Worm (Caenorhabditis elegans): ENCODE data around the gene nlf-1.

The nlf-1 gene

ce11 chrX:1010627-1011452, 6.5 kb downstream of the nlf-1 start (continued):
- 0 out of 2 replicates have a peak, but pooled peaks have one; percentile 40 for TF ChIP-seq D1046.2 (GFP tag; IDR thresholded peaks at IDR 0.05)
- TF ChIP-seq mep-1 (tag; optimal IDR thresholded peaks at IDR 0.05) = peak; percentile 33
- no peak for TF ChIP-seq lim-7 (GFP tag; IDR thresholded peaks at IDR 0.05)
- TF ChIP-seq nhr-41 (GFP tag; IDR thresholded peaks at IDR 0.05) = no peak
- TF ChIP-seq mxl-2 (GFP tag; conservative IDR thresholded peaks at IDR 0.05) = peak; percentile 26; the same call in 1 of the 2 replicates
- TF ChIP-seq gei-8 (GFP tag; optimal IDR thresholded peaks at IDR 0.05) = peak; percentile 3
- TF ChIP-seq zip-11 (GFP tag; IDR thresholded peaks at IDR 0.05) = no peak
- TF ChIP-seq spr-3 (GFP tag; optimal IDR thresholded peaks at IDR 0.05) = peak; percentile 15
- TF ChIP-seq lin-29 (GFP tag; IDR thresholded peaks at IDR 0.05) = no peak
- TF ChIP-seq hif-1 (tag; optimal IDR thresholded peaks at IDR 0.05) = no peak
- TF ChIP-seq aly-2 (tag; optimal IDR thresholded peaks at IDR 0.05) = no peak
- peak; percentile 64; the same call in 1 of the 2 replicates for TF ChIP-seq pha-4 (GFP tag; IDR thresholded peaks at IDR 0.05)
- no peak for TF ChIP-seq pha-4 (tag; optimal IDR thresholded peaks at IDR 0.05)
- peak; percentile 39; the same call in 1 of the 2 replicates for TF ChIP-seq lin-38 (GFP tag; IDR thresholded peaks at IDR 0.05)
- peak; percentile 42; the same call in 1 of the 2 replicates for TF ChIP-seq mdt-29 (GFP tag; IDR thresholded peaks at IDR 0.05)
- TF ChIP-seq unc-39 (tag; optimal IDR thresholded peaks at IDR 0.05) = no peak
- no peak for TF ChIP-seq fkh-10 (GFP tag; optimal IDR thresholded peaks at IDR 0.05)
- TF ChIP-seq zfp-2 (tag; optimal IDR thresholded peaks at IDR 0.05) = no peak
- 0 out of 2 replicates have a peak, but pooled peaks have one; percentile 11 for TF ChIP-seq ZK337.2 (GFP tag; IDR thresholded peaks at IDR 0.05)
- peak; percentile 92 for TF ChIP-seq dve-1 (tag; optimal IDR thresholded peaks at IDR 0.05; ENCODE audit: insufficient read depth)
- TF ChIP-seq madf-9 (GFP tag; conservative IDR thresholded peaks at IDR 0.05) = peak; percentile 40; the same call in 1 of the 2 replicates
- TF ChIP-seq snpc-1.2 (GFP tag; IDR thresholded peaks at IDR 0.05) = peak; percentile 55
- TF ChIP-seq nhr-25 (tag; optimal IDR thresholded peaks at IDR 0.05; ENCODE audit: borderline replicate concordance, insufficient read depth) = no peak

ce11 chrX:1009512-1009911, 7.9 kb downstream of the nlf-1 start:
- no peak for TF ChIP-seq lsy-2 (tag; optimal IDR thresholded peaks at IDR 0.05)
- no peak for TF ChIP-seq unc-39 (tag; optimal IDR thresholded peaks at IDR 0.05)
- no peak for TF ChIP-seq madf-9 (GFP tag; conservative IDR thresholded peaks at IDR 0.05)
- TF ChIP-seq zip-2 (tag; optimal IDR thresholded peaks at IDR 0.05) = no peak
- no peak for TF ChIP-seq daf-16 (GFP tag; optimal IDR thresholded peaks at IDR 0.05)
- no peak for TF ChIP-seq daf-16 (tag; optimal IDR thresholded peaks at IDR 0.05)
- peak; percentile 45 for TF ChIP-seq hlh-11 (tag; optimal IDR thresholded peaks at IDR 0.05)
- no peak for TF ChIP-seq nhr-111 (GFP tag; optimal IDR thresholded peaks at IDR 0.05)
- no peak for TF ChIP-seq ztf-7 (tag; optimal IDR thresholded peaks at IDR 0.05)
- TF ChIP-seq aly-2 (tag; optimal IDR thresholded peaks at IDR 0.05) = no peak
- TF ChIP-seq hlh-30 (tag; optimal IDR thresholded peaks at IDR 0.05; ENCODE audit: insufficient read depth) = peak; percentile 59
- TF ChIP-seq jun-1 (tag; optimal IDR thresholded peaks at IDR 0.05) = no peak
- peak in 1 of 2 experiments; percentile 72 for TF ChIP-seq unc-62 (GFP tag; optimal IDR thresholded peaks at IDR 0.05 in 1 of 2)
- TF ChIP-seq unc-62 (tag; optimal IDR thresholded peaks at IDR 0.05) = no peak
- TF ChIP-seq fos-1 (tag; optimal IDR thresholded peaks at IDR 0.05) = no peak
- no peak for TF ChIP-seq Y105C5A.15 (GFP tag; IDR thresholded peaks at IDR 0.05)
- TF ChIP-seq nhr-42 (GFP tag; IDR thresholded peaks at IDR 0.05) = no peak
- TF ChIP-seq F10B5.3 (tag; optimal IDR thresholded peaks at IDR 0.05) = no peak
- TF ChIP-seq daf-8 (GFP tag; IDR thresholded peaks at IDR 0.05) = no peak
- TF ChIP-seq ceh-44 (GFP tag; IDR thresholded peaks at IDR 0.05) = no peak
- no peak for TF ChIP-seq mxl-3 (GFP tag; optimal IDR thresholded peaks at IDR 0.05)
- no peak for TF ChIP-seq madf-5 (GFP tag; IDR thresholded peaks at IDR 0.05)
- no peak for TF ChIP-seq ces-1 (GFP tag; optimal IDR thresholded peaks at IDR 0.05)
- no peak for TF ChIP-seq hmg-1.1 (GFP tag; IDR thresholded peaks at IDR 0.05)
- no peak for TF ChIP-seq Y5F2A.4 (GFP tag; optimal IDR thresholded peaks at IDR 0.05)
- peak; percentile 65 for TF ChIP-seq dmd-6 (GFP tag; IDR thresholded peaks at IDR 0.05)
- no peak for TF ChIP-seq sdz-12 (GFP tag; optimal IDR thresholded peaks at IDR 0.05)
- TF ChIP-seq nhr-48 (tag; optimal IDR thresholded peaks at IDR 0.05) = peak; percentile 3
- TF ChIP-seq mdt-29 (GFP tag; IDR thresholded peaks at IDR 0.05) = no peak
- TF ChIP-seq T26A8.4 (GFP tag; IDR thresholded peaks at IDR 0.05) = no peak
- no peak for TF ChIP-seq mep-1 (tag; optimal IDR thresholded peaks at IDR 0.05)
